Worm (Caenorhabditis elegans) whole organism, late embryonic: ENCODE data around the gene T25B2.3.

Experiments used
- C08G9.2 ChIP-seq: sonication (generic microtip); optimal IDR thresholded peaks from 2 replicates; lab custom pipeline; 2016; ENCODE audit warnings: mild to moderate bottlenecking, missing genetic modification characterization, moderate library complexity, missing compliant biosample characterization
- C38D4.7 ChIP-seq: fragments of 200-800 bp; sonication (Bioruptor generic); optimal IDR thresholded peaks from 2 replicates; lab custom pipeline; 2018; ENCODE audit warnings: mild to moderate bottlenecking, missing genetic modification characterization, moderate library complexity, missing compliant biosample characterization
- T23F11.4 ChIP-seq: fragments of 200-800 bp; sonication (Bioruptor generic); optimal IDR thresholded peaks from 2 replicates; lab custom pipeline; 2018; ENCODE audit warnings: mild to moderate bottlenecking, missing genetic modification characterization, missing compliant biosample characterization
- Y22D7AL.16 ChIP-seq: sonication (generic microtip); optimal IDR thresholded peaks from 2 replicates; lab custom pipeline; 2016; ENCODE audit warnings: missing genetic modification characterization, missing compliant biosample characterization
- ahr-1 ChIP-seq: sonication (generic microtip); optimal IDR thresholded peaks from 2 replicates; lab custom pipeline; 2016; ENCODE audit warnings: missing genetic modification characterization, missing compliant biosample characterization
- ama-1 ChIP-seq: fragments of 150-350 bp; optimal IDR thresholded peaks from 2 replicates; lab custom pipeline; 2014
- ceh-14 ChIP-seq: sonication (generic microtip); optimal IDR thresholded peaks from 2 replicates; lab custom pipeline; 2016; ENCODE audit warnings: missing genotype, missing genetic modification characterization, missing compliant biosample characterization
- ceh-18 ChIP-seq: sonication (generic microtip); optimal IDR thresholded peaks from 2 replicates; lab custom pipeline; 2016; ENCODE audit warnings: missing genetic modification characterization, missing compliant biosample characterization
- ceh-19 ChIP-seq: fragments of 200-800 bp; sonication (Bioruptor generic); optimal IDR thresholded peaks from 2 replicates; lab custom pipeline; 2018; ENCODE audit warnings: mild to moderate bottlenecking, missing genetic modification characterization, missing compliant biosample characterization
- ceh-22 ChIP-seq: sonication (generic microtip); optimal IDR thresholded peaks from 2 replicates; lab custom pipeline; 2017; ENCODE audit warnings: missing biosample characterization, missing genetic modification characterization
- ceh-24 ChIP-seq: sonication (generic microtip); optimal IDR thresholded peaks from 2 replicates; lab custom pipeline; 2016; ENCODE audit warnings: mild to moderate bottlenecking, missing genetic modification characterization, missing compliant biosample characterization
- ceh-30 ChIP-seq: fragments of 150-350 bp; optimal IDR thresholded peaks from 2 replicates; lab custom pipeline; 2014; ENCODE audit warnings: missing biosample characterization, missing genetic modification characterization
- ceh-48 ChIP-seq: sonication (generic microtip); optimal IDR thresholded peaks from 2 replicates; lab custom pipeline; 2016; ENCODE audit warnings: missing genetic modification characterization, inconsistent platforms, missing compliant biosample characterization
- ceh-6 ChIP-seq: fragments of 200-800 bp; sonication (Bioruptor generic); optimal IDR thresholded peaks from 2 replicates; lab custom pipeline; 2018; ENCODE audit warnings: mild to moderate bottlenecking, missing genetic modification characterization, missing compliant biosample characterization
- ceh-9 ChIP-seq: sonication (generic microtip); optimal IDR thresholded peaks from 2 replicates; lab custom pipeline; 2016; ENCODE audit warnings: mild to moderate bottlenecking, missing genetic modification characterization, inconsistent platforms, missing compliant biosample characterization
- dve-1 ChIP-seq: sonication (generic microtip); optimal IDR thresholded peaks from 2 replicates; lab custom pipeline; 2017; ENCODE audit warnings: antibody characterized with exemption, mild to moderate bottlenecking, missing genetic modification characterization, missing compliant biosample characterization
- elt-2 ChIP-seq: sonication (generic microtip); optimal IDR thresholded peaks from 2 replicates; lab custom pipeline; 2016; ENCODE audit warnings: missing genetic modification reagents, missing genetic modification characterization, missing compliant biosample characterization
- elt-4 ChIP-seq: sonication (generic microtip); optimal IDR thresholded peaks from 2 replicates; lab custom pipeline; 2016; ENCODE audit warnings: missing genetic modification characterization, missing compliant biosample characterization
- ets-4 ChIP-seq: sonication (generic microtip); optimal IDR thresholded peaks from 2 replicates; lab custom pipeline; 2016; ENCODE audit warnings: missing genetic modification characterization, missing compliant biosample characterization
- eyg-1 ChIP-seq: sonication (generic microtip); optimal IDR thresholded peaks from 2 replicates; lab custom pipeline; 2016; ENCODE audit warnings: missing genotype, missing genetic modification characterization, missing compliant biosample characterization
- fax-1 ChIP-seq: sonication (generic microtip); optimal IDR thresholded peaks from 2 replicates; lab custom pipeline; 2016; ENCODE audit warnings: missing genotype, missing genetic modification characterization, missing compliant biosample characterization
- fkh-10 ChIP-seq: fragments of 150-350 bp; optimal IDR thresholded peaks from 2 replicates; lab custom pipeline; 2014; ENCODE audit warnings: missing biosample characterization, missing genetic modification reagents, missing genetic modification characterization
- fkh-6 ChIP-seq: sonication (generic microtip); optimal IDR thresholded peaks from 2 replicates; lab custom pipeline; 2016; ENCODE audit warnings: missing genetic modification characterization, missing compliant biosample characterization
- gmeb-2 ChIP-seq: sonication (generic microtip); optimal IDR thresholded peaks from 2 replicates; lab custom pipeline; 2016; ENCODE audit warnings: missing genetic modification characterization, inconsistent platforms, missing compliant biosample characterization
- hlh-13 ChIP-seq: fragments of 200-800 bp; sonication (Bioruptor generic); optimal IDR thresholded peaks from 2 replicates; lab custom pipeline; 2018; ENCODE audit warnings: mild to moderate bottlenecking, missing genetic modification characterization, missing compliant biosample characterization
- hlh-15 ChIP-seq: sonication (generic microtip); optimal IDR thresholded peaks from 2 replicates; lab custom pipeline; 2016; ENCODE audit warnings: missing genetic modification characterization, missing compliant biosample characterization
- hlh-30 ChIP-seq: sonication (generic microtip); optimal IDR thresholded peaks from 2 replicates; lab custom pipeline; 2017; ENCODE audit warnings: antibody characterized with exemption, missing genetic modification characterization, missing compliant biosample characterization; ENCODE audit not compliant: insufficient read depth
- hlh-8 ChIP-seq: sonication (generic microtip); optimal IDR thresholded peaks from 2 replicates; lab custom pipeline; 2016; ENCODE audit warnings: missing genotype, missing genetic modification characterization, missing compliant biosample characterization
- lin-11 ChIP-seq: fragments of 200-800 bp; sonication (Bioruptor generic); optimal IDR thresholded peaks from 2 replicates; lab custom pipeline; 2018; ENCODE audit warnings: mild to moderate bottlenecking, missing genetic modification characterization, missing compliant biosample characterization
- madf-2 ChIP-seq: sonication (generic microtip); optimal IDR thresholded peaks from 2 replicates; lab custom pipeline; 2017; ENCODE audit warnings: missing genetic modification characterization, missing compliant biosample characterization
- mec-3 ChIP-seq: sonication (generic microtip); optimal IDR thresholded peaks from 2 replicates; lab custom pipeline; 2016; ENCODE audit warnings: borderline replicate concordance, missing genetic modification characterization, missing compliant biosample characterization
- nfya-1 ChIP-seq: sonication (generic microtip); optimal IDR thresholded peaks from 2 replicates; lab custom pipeline; 2017; ENCODE audit warnings: missing genetic modification characterization, mild to moderate bottlenecking, missing compliant biosample characterization, antibody characterized with exemption, moderate library complexity
- nhr-232 ChIP-seq: sonication (generic microtip); optimal IDR thresholded peaks from 2 replicates; lab custom pipeline; 2016; ENCODE audit warnings: missing genetic modification characterization, missing compliant biosample characterization
- odd-2 ChIP-seq: sonication (generic microtip); optimal IDR thresholded peaks from 2 replicates; lab custom pipeline; 2017; ENCODE audit warnings: antibody characterized with exemption, mild to moderate bottlenecking, missing genetic modification characterization, missing compliant biosample characterization
- pag-3 ChIP-seq: sonication (generic microtip); optimal IDR thresholded peaks from 2 replicates; lab custom pipeline; 2016; ENCODE audit warnings: missing compliant biosample characterization, missing genetic modification characterization, borderline replicate concordance
- pat-9 ChIP-seq: fragments of 200-800 bp; sonication (Bioruptor generic); optimal IDR thresholded peaks from 2 replicates; lab custom pipeline; 2018; ENCODE audit warnings: mild to moderate bottlenecking, missing genetic modification characterization, moderate library complexity, missing compliant biosample characterization
- pha-2 ChIP-seq: sonication (generic microtip); optimal IDR thresholded peaks from 2 replicates; lab custom pipeline; 2017; ENCODE audit warnings: mild to moderate bottlenecking, missing genetic modification characterization, missing compliant biosample characterization
- pha-4 ChIP-seq: fragments of 150-350 bp; optimal IDR thresholded peaks from 2 replicates; lab custom pipeline; 2018; ENCODE audit warnings: missing biosample characterization, missing genetic modification reagents, missing genetic modification characterization
- pqm-1 ChIP-seq: sonication (generic microtip); optimal IDR thresholded peaks from 2 replicates; lab custom pipeline; 2016; ENCODE audit warnings: missing genetic modification characterization, missing compliant biosample characterization
- pros-1 ChIP-seq: fragments of 150-350 bp; optimal IDR thresholded peaks from 2 replicates; lab custom pipeline; 2014; ENCODE audit warnings: missing biosample characterization, missing genetic modification reagents, missing genetic modification characterization
- ref-2 ChIP-seq: sonication (generic microtip); optimal IDR thresholded peaks from 2 replicates; lab custom pipeline; 2016; ENCODE audit warnings: missing genetic modification characterization, missing compliant biosample characterization
- rnt-1 ChIP-seq: sonication (generic microtip); optimal IDR thresholded peaks from 2 replicates; lab custom pipeline; 2016; ENCODE audit warnings: missing genetic modification characterization, missing compliant biosample characterization
- sox-2 ChIP-seq: fragments of 200-800 bp; sonication (Bioruptor generic); IDR thresholded peaks from 2 replicates; pipeline ENCODE4 v1.3.6; 2022; ENCODE audit warnings: missing genetic modification reagents, missing genetic modification characterization, missing compliant biosample characterization
- sox-4 ChIP-seq: sonication (generic microtip); optimal IDR thresholded peaks from 2 replicates; lab custom pipeline; 2017; ENCODE audit warnings: mild to moderate bottlenecking, missing genetic modification characterization, inconsistent platforms, missing compliant biosample characterization
- syd-9 ChIP-seq: sonication (generic microtip); optimal IDR thresholded peaks from 2 replicates; lab custom pipeline; 2016; ENCODE audit warnings: mild to moderate bottlenecking, missing genetic modification characterization, moderate library complexity, missing compliant biosample characterization
- tbx-7 ChIP-seq: sonication (generic microtip); optimal IDR thresholded peaks from 2 replicates; lab custom pipeline; 2016; ENCODE audit warnings: missing genotype, missing genetic modification characterization, missing compliant biosample characterization
- unc-55 ChIP-seq: sonication (generic microtip); optimal IDR thresholded peaks from 2 replicates; lab custom pipeline; 2017; ENCODE audit warnings: missing biosample characterization, missing genetic modification reagents, missing genetic modification characterization
- unc-86 ChIP-seq: sonication (generic microtip); optimal IDR thresholded peaks from 2 replicates; lab custom pipeline; 2016; ENCODE audit warnings: missing genetic modification characterization, missing compliant biosample characterization
- zip-5 ChIP-seq: sonication (generic microtip); optimal IDR thresholded peaks from 2 replicates; lab custom pipeline; 2016; ENCODE audit warnings: missing genetic modification characterization, missing compliant biosample characterization
- ztf-16 ChIP-seq: sonication (generic microtip); optimal IDR thresholded peaks from 2 replicates; lab custom pipeline; 2017; ENCODE audit warnings: missing genetic modification characterization, missing compliant biosample characterization

Gene T25B2.3

DNA sequence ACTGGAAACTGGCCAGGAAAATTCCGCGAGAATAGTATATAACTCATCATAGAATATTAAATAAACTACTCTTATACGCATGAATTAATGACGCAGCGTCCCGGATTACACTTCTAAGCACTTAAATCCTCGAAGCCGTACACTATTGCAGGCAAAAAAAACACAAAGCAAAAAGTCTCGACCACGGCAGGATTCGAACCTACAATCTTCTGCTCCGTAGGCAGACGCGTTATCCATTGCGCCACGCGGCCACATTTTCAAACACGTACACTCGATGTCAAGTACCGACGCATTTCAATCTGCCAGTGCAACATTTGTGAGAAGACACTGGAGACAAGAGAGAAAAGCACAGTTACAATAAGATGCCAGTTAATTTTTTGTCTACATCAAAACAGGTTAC lies 44.0 kb downstream of the T25B2.3 start (continued):
- TF ChIP-seq ceh-18 (tag; lab: Kevin White, UChicago) (peak; percentile 61), ceh-9 (tag; lab: Kevin White, UChicago) (no peak), dve-1 (tag; lab: Kevin White, UChicago) (peak; percentile 63), hlh-8 (no peak), zip-5 (tag; lab: Kevin White, UChicago) (no peak), ceh-48 (tag; lab: Kevin White, UChicago) (no peak), ztf-16 (tag; lab: Kevin White, UChicago) (peak; percentile 22), pag-3 (tag; lab: Kevin White, UChicago) (no peak), pros-1 (tag; lab: Kevin White, UChicago) (no peak), fkh-6 (tag; lab: Kevin White, UChicago) (peak; percentile 2), fax-1 (tag; lab: Kevin White, UChicago) (peak; percentile 48), eyg-1 (tag; lab: Kevin White, UChicago) (no peak), hlh-30 (tag; lab: Kevin White, UChicago) (no peak), ceh-14 (tag; lab: Kevin White, UChicago) (peak; percentile 45), ceh-19 (GFP tag; lab: Kevin White, UChicago) (no peak), pha-2 (tag; lab: Kevin White, UChicago) (no peak), elt-2 (tag; lab: Kevin White, UChicago) (peak; percentile 36), sox-2 (GFP tag; lab: Robert Waterston, UW) (no peak), T23F11.4 (GFP tag; lab: Kevin White, UChicago) (peak; percentile 53), ama-1 (lab: Kevin White, UChicago) (no peak), C08G9.2 (peak; percentile 52), nfya-1 (tag; lab: Kevin White, UChicago) (no peak), ceh-22 (tag; lab: Kevin White, UChicago) (no peak), pha-4 (no peak), ahr-1 (tag; lab: Kevin White, UChicago) (no peak), ceh-6 (peak; percentile 69), pat-9 (tag; lab: Kevin White, UChicago) (peak; percentile 12), pqm-1 (tag; lab: Kevin White, UChicago) (no peak), odd-2 (no peak)

- TF ChIP-seq C38D4.7 (GFP tag; lab: Kevin White, UChicago) (no peak), sox-4 (tag; lab: Kevin White, UChicago) (no peak), unc-86 (no peak), tbx-7 (no peak)
Observed at ce11 chrX:6221097-6221496, 45.2 kb downstream of the T25B2.3 start.

DNA sequence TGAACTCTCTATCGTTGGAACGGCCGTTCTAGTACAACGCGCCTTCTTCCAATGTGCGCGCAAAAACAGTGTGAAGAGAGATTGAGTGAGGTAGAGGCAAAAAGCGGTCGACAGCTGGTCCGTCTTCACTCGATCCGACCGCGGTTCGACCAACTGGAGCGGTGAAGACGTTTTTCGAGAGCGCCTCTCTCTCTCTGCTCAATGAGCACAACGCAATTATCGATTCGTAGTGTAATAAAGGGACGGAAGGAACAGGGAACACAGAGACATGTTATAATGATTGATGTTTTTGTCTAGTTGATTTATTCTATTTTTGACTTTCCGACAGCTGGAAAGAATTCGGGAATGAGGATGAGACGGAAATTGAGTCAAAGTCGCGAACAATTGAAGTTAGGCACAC lies 48.9 kb downstream of the T25B2.3 start:
- TF ChIP-seq ceh-24 (tag; lab: Kevin White, UChicago) (no peak), rnt-1 (peak; percentile 11), pat-9 (tag; lab: Kevin White, UChicago) (no peak), ceh-6 (no peak), fkh-10 (GFP tag; lab: Kevin White, UChicago) (no peak), Y22D7AL.16 (no peak), elt-4 (tag; lab: Kevin White, UChicago) (no peak), nfya-1 (tag; lab: Kevin White, UChicago) (no peak), ceh-30 (no peak), ref-2 (tag; lab: Kevin White, UChicago) (no peak), hlh-15 (tag; lab: Kevin White, UChicago) (no peak), ceh-14 (tag; lab: Kevin White, UChicago) (no peak), unc-55 (GFP tag; lab: Kevin White, UChicago) (peak; percentile 95), ahr-1 (tag; lab: Kevin White, UChicago) (no peak), C38D4.7 (GFP tag; lab: Kevin White, UChicago) (no peak), mec-3 (tag; lab: Kevin White, UChicago) (no peak), ama-1 (lab: Kevin White, UChicago) (no peak), lin-11 (tag; lab: Kevin White, UChicago) (no peak), sox-4 (tag; lab: Kevin White, UChicago) (no peak), nhr-232 (tag; lab: Kevin White, UChicago) (no peak), ceh-22 (tag; lab: Kevin White, UChicago) (no peak), madf-2 (tag; lab: Kevin White, UChicago) (no peak), hlh-13 (GFP tag; lab: Kevin White, UChicago) (no peak), syd-9 (tag; lab: Kevin White, UChicago) (no peak), eyg-1 (tag; lab: Kevin White, UChicago) (no peak), zip-5 (tag; lab: Kevin White, UChicago) (no peak), sox-2 (GFP tag; lab: Robert Waterston, UW) (no peak), ets-4 (tag; lab: Kevin White, UChicago) (no peak), gmeb-2 (tag; lab: Kevin White, UChicago) (no peak)
